Fruit fly (Drosophila melanogaster) whole organism, embryonic: ENCODE measurements around the gene Csk.
A peak's percentile ranks its signal among the peaks of the same experiment; 100 is the strongest.

ENCODE experiments used
- Blimp-1 ChIP-seq: fragments of 200-800 bp; sonication (Bioruptor generic); optimal IDR thresholded peaks from 3 replicates; lab custom pipeline; 2018; ENCODE audit warnings: missing biosample characterization, missing genetic modification characterization, mild to moderate bottlenecking, moderate library complexity, missing genetic modification reagents
- CG10462 ChIP-seq: fragments of 200-800 bp; sonication (Bioruptor generic); optimal IDR thresholded peaks from 2 replicates; lab custom pipeline; 2016; ENCODE audit warnings: missing biosample characterization, missing genetic modification characterization
- CG11560 ChIP-seq: fragments of 200-800 bp; sonication (Bioruptor generic); IDR thresholded peaks from 3 replicates; pipeline ENCODE4 v1.3.6; 2022; ENCODE audit warnings: missing biosample characterization, missing genetic modification characterization
- CG11696 ChIP-seq: fragments of 200-800 bp; sonication (Bioruptor generic); IDR thresholded peaks from 2 replicates; pipeline ENCODE4 v1.3.6; 2022; ENCODE audit warnings: missing biosample characterization, missing genetic modification characterization
- CG14050 ChIP-seq: fragments of 200-800 bp; sonication (Bioruptor generic); IDR thresholded peaks from 3 replicates; pipeline ENCODE4 v1.3.6; 2022; ENCODE audit warnings: missing biosample characterization, missing genetic modification characterization
- CG15601 ChIP-seq: fragments of 200-800 bp; sonication (Bioruptor generic); optimal IDR thresholded peaks from 3 replicates; lab custom pipeline; 2019; ENCODE audit warnings: missing biosample characterization, mild to moderate bottlenecking, missing genetic modification characterization, moderate library complexity
- CG17612 ChIP-seq: fragments of 200-800 bp; sonication (Bioruptor generic); IDR thresholded peaks from 2 replicates; pipeline ENCODE4 v1.3.6; 2022; ENCODE audit warnings: missing biosample characterization, missing genetic modification characterization
- CG17912 ChIP-seq: fragments of 200-800 bp; sonication (Bioruptor generic); optimal IDR thresholded peaks from 2 replicates; lab custom pipeline; 2018; ENCODE audit warnings: missing biosample characterization, mild to moderate bottlenecking, missing genetic modification characterization
- CG1792 ChIP-seq: fragments of 200-800 bp; sonication (Bioruptor generic); optimal IDR thresholded peaks from 2 replicates; lab custom pipeline; 2016; ENCODE audit warnings: missing biosample characterization, missing genetic modification characterization
- CG18599 ChIP-seq: fragments of 200-800 bp; sonication (Bioruptor generic); optimal IDR thresholded peaks from 3 replicates; lab custom pipeline; 2017; ENCODE audit warnings: missing biosample characterization, missing genetic modification characterization, mild to moderate bottlenecking, moderate library complexity, missing genetic modification reagents
- CG18764 ChIP-seq: fragments of 200-800 bp; sonication (Bioruptor generic); optimal IDR thresholded peaks from 3 replicates; lab custom pipeline; 2016; ENCODE audit warnings: missing biosample characterization, missing genetic modification characterization
- CG2199 ChIP-seq: fragments of 200-800 bp; sonication (Bioruptor generic); IDR thresholded peaks from 3 replicates; pipeline ENCODE4 v1.3.6; 2022; ENCODE audit warnings: missing biosample characterization, missing genetic modification characterization
- CG30431 ChIP-seq: fragments of 200-800 bp; sonication (Bioruptor generic); optimal IDR thresholded peaks from 2 replicates; lab custom pipeline; 2017; ENCODE audit warnings: missing biosample characterization, missing genetic modification characterization
- CG32772 ChIP-seq: fragments of 200-800 bp; sonication (Bioruptor generic); IDR thresholded peaks from 2 replicates; pipeline ENCODE4 v1.3.6; 2022; ENCODE audit warnings: missing biosample characterization, missing genetic modification characterization
- CG4404 ChIP-seq: fragments of 200-800 bp; sonication (Bioruptor generic); IDR thresholded peaks from 2 replicates; pipeline ENCODE4 v1.3.6; 2022; ENCODE audit warnings: missing biosample characterization, missing genetic modification characterization
- CG4707 ChIP-seq: fragments of 200-800 bp; sonication (Bioruptor generic); optimal IDR thresholded peaks from 2 replicates; lab custom pipeline; 2018; ENCODE audit warnings: missing biosample characterization, mild to moderate bottlenecking, missing genetic modification characterization, moderate library complexity
- CG4854 ChIP-seq: fragments of 200-800 bp; sonication (Bioruptor generic); optimal IDR thresholded peaks from 2 replicates; lab custom pipeline; 2016; ENCODE audit warnings: missing biosample characterization, missing genetic modification characterization, inconsistent platforms
- CG6254 ChIP-seq: fragments of 200-800 bp; sonication (Bioruptor generic); optimal IDR thresholded peaks from 3 replicates; lab custom pipeline; 2017; ENCODE audit warnings: mild to moderate bottlenecking, missing biosample characterization, missing genetic modification reagents, missing genetic modification characterization
- CG6689 ChIP-seq: fragments of 200-800 bp; sonication (Bioruptor generic); IDR thresholded peaks from 2 replicates; pipeline ENCODE4 v1.3.6; 2022; ENCODE audit warnings: missing biosample characterization, missing genetic modification characterization
- CG8478 ChIP-seq: fragments of >200 bp; optimal IDR thresholded peaks from 2 replicates; lab custom pipeline; 2018
- CG9932 ChIP-seq: fragments of 200-800 bp; sonication (Bioruptor generic); IDR thresholded peaks from 2 replicates; pipeline ENCODE4 v1.3.6; 2022; ENCODE audit warnings: missing biosample characterization, missing genetic modification characterization
- Gug ChIP-seq: fragments of 200-800 bp; sonication (Bioruptor generic); IDR thresholded peaks from 4 replicates; pipeline ENCODE4 v1.3.6; 2022; ENCODE audit warnings: missing biosample characterization, missing genetic modification characterization
- H2.0 ChIP-seq: fragments of 200-800 bp; sonication (Bioruptor generic); IDR thresholded peaks from 2 replicates; pipeline ENCODE4 v1.3.6; 2022; ENCODE audit warnings: missing biosample characterization, missing genetic modification characterization
- HLH54F ChIP-seq: fragments of 200-800 bp; sonication (Bioruptor generic); optimal IDR thresholded peaks from 3 replicates; lab custom pipeline; 2016; ENCODE audit warnings: missing biosample characterization, missing genetic modification characterization
- Hsf ChIP-seq: fragments of 200-800 bp; sonication (Bioruptor generic); optimal IDR thresholded peaks from 3 replicates; lab custom pipeline; 2016; ENCODE audit warnings: missing biosample characterization, missing genetic modification characterization
- NC2β ChIP-seq: fragments of 200-800 bp; sonication (Bioruptor generic); optimal IDR thresholded peaks from 2 replicates; lab custom pipeline; 2016; ENCODE audit warnings: missing biosample characterization, missing genetic modification characterization
- Nf-YB ChIP-seq: fragments of 200-800 bp; sonication (Bioruptor generic); optimal IDR thresholded peaks from 3 replicates; lab custom pipeline; 2019; ENCODE audit warnings: missing biosample characterization, mild to moderate bottlenecking, missing genetic modification characterization, moderate library complexity
- Taf1 ChIP-seq: fragments of 200-800 bp; sonication (Bioruptor generic); IDR thresholded peaks from 2 replicates; pipeline ENCODE4 v1.3.6; 2022; ENCODE audit warnings: missing biosample characterization, missing genetic modification characterization
- Trl ChIP-seq, 3 experiments: fragments of >200 bp in 2 of 3; fragments of 200-800 bp in 1 of 3; sonication (Bioruptor generic) in 1 of 3; optimal IDR thresholded peaks; 2 replicates in 1 of 3; 3 replicates in 2 of 3; lab custom pipeline; 2016 to 2017; ENCODE audit warnings: missing biosample characterization in 1 of 3, missing genetic modification characterization in 1 of 3
- br ChIP-seq: fragments of >200 bp; optimal IDR thresholded peaks from 2 replicates; lab custom pipeline; 2017
- cad ChIP-seq: fragments of >200 bp; optimal IDR thresholded peaks from 2 replicates; lab custom pipeline; 2017; ENCODE audit warnings: missing biosample characterization, missing genetic modification characterization
- crol ChIP-seq: fragments of 200-800 bp; sonication (Bioruptor generic); IDR thresholded peaks from 2 replicates; pipeline ENCODE4 v1.3.6; 2022; ENCODE audit warnings: missing biosample characterization, missing genetic modification characterization
- crp ChIP-seq, 2 experiments: fragments of 200-800 bp; sonication (Bioruptor generic); optimal IDR thresholded peaks; 2 replicates in 1 of 2; 3 replicates in 1 of 2; lab custom pipeline; 2017; ENCODE audit warnings: missing biosample characterization in 2 of 2, missing genetic modification characterization in 2 of 2, mild to moderate bottlenecking in 1 of 2, moderate library complexity in 1 of 2
- disco-r ChIP-seq: fragments of 200-800 bp; sonication (Bioruptor generic); optimal IDR thresholded peaks from 2 replicates; lab custom pipeline; 2016; ENCODE audit warnings: missing biosample characterization, missing genetic modification characterization
- dmrt99B ChIP-seq: fragments of 200-800 bp; sonication (Bioruptor generic); optimal IDR thresholded peaks from 2 replicates; lab custom pipeline; 2018; ENCODE audit warnings: missing biosample characterization, mild to moderate bottlenecking, missing genetic modification characterization, moderate library complexity
- dysf ChIP-seq: fragments of 200-800 bp; sonication (Bioruptor generic); IDR thresholded peaks from 3 replicates; pipeline ENCODE4 v1.3.6; 2022; ENCODE audit warnings: missing biosample characterization, missing genetic modification characterization
- ems ChIP-seq: fragments of 200-800 bp; sonication (Bioruptor generic); optimal IDR thresholded peaks from 3 replicates; lab custom pipeline; 2016; ENCODE audit warnings: missing biosample characterization, missing genetic modification characterization
- ewg ChIP-seq: fragments of 200-800 bp; sonication (Bioruptor generic); optimal IDR thresholded peaks from 3 replicates; lab custom pipeline; 2017; ENCODE audit warnings: mild to moderate bottlenecking, missing biosample characterization, missing genetic modification reagents, missing genetic modification characterization
- exex ChIP-seq: fragments of 200-800 bp; sonication (Bioruptor generic); optimal IDR thresholded peaks from 4 replicates; lab custom pipeline; 2018; ENCODE audit warnings: missing biosample characterization, mild to moderate bottlenecking, missing genetic modification characterization, moderate library complexity
- fd3F ChIP-seq: fragments of 200-800 bp; sonication (Bioruptor generic); optimal IDR thresholded peaks from 2 replicates; lab custom pipeline; 2018; ENCODE audit warnings: missing biosample characterization, mild to moderate bottlenecking, missing genetic modification characterization, moderate library complexity
- h ChIP-seq: fragments of >200 bp; optimal IDR thresholded peaks from 2 replicates; lab custom pipeline; 2017
- jigr1 ChIP-seq: fragments of 200-800 bp; sonication (Bioruptor generic); IDR thresholded peaks from 3 replicates; pipeline ENCODE4 v1.3.6; 2022; ENCODE audit warnings: missing biosample characterization, missing genetic modification characterization
- kah ChIP-seq: fragments of 200-800 bp; sonication (Bioruptor generic); optimal IDR thresholded peaks from 2 replicates; lab custom pipeline; 2018; ENCODE audit warnings: missing biosample characterization, mild to moderate bottlenecking, missing genetic modification characterization
- lbe ChIP-seq: fragments of 200-800 bp; sonication (Bioruptor generic); optimal IDR thresholded peaks from 2 replicates; lab custom pipeline; 2016; ENCODE audit warnings: missing biosample characterization, mild to moderate bottlenecking, missing genetic modification characterization
- nmo ChIP-seq: fragments of 200-800 bp; sonication (Bioruptor generic); optimal IDR thresholded peaks from 2 replicates; lab custom pipeline; 2018; ENCODE audit warnings: missing biosample characterization, mild to moderate bottlenecking, missing genetic modification characterization, moderate library complexity
- oc ChIP-seq: fragments of 200-800 bp; sonication (Bioruptor generic); optimal IDR thresholded peaks from 2 replicates; lab custom pipeline; 2018; ENCODE audit warnings: missing biosample characterization, mild to moderate bottlenecking, missing genetic modification characterization, moderate library complexity
- ranshi ChIP-seq: fragments of 200-800 bp; sonication (Bioruptor generic); IDR thresholded peaks from 2 replicates; pipeline ENCODE4 v1.3.6; 2022; ENCODE audit warnings: missing biosample characterization, missing genetic modification characterization
- sens-2 ChIP-seq: fragments of 200-800 bp; sonication (Bioruptor generic); IDR thresholded peaks from 2 replicates; pipeline ENCODE4 v1.3.6; 2022; ENCODE audit warnings: missing biosample characterization, missing genetic modification characterization
- shn ChIP-seq: fragments of 200-800 bp; sonication (Bioruptor generic); optimal IDR thresholded peaks from 3 replicates; lab custom pipeline; 2016; ENCODE audit warnings: missing biosample characterization, missing genetic modification characterization
- slbo ChIP-seq: fragments of 200-800 bp; sonication (Bioruptor generic); IDR thresholded peaks from 2 replicates; pipeline ENCODE4 v1.3.6; 2022; ENCODE audit warnings: missing biosample characterization, missing genetic modification characterization
- ttk ChIP-seq: fragments of 200-800 bp; sonication (Bioruptor generic); IDR thresholded peaks from 2 replicates; pipeline ENCODE4 v2.1.2; 2022; ENCODE audit warnings: missing biosample characterization, missing genetic modification characterization

Csk gene

dm6 chr3R:11656614-11657216 is 6.2 kb upstream of the Csk start (continued):
- TF ChIP-seq disco-r (GFP tag; lab: Kevin White, UChicago) (peak; percentile 86), h (lab: Kevin White, UChicago) (no peak), shn (GFP tag; lab: Kevin White, UChicago) (peak; percentile 89), ewg (GFP tag; lab: Kevin White, UChicago) (peak; percentile 87), slbo (peak; percentile 98), CG10462 (peak; percentile 89), ttk (GFP tag; lab: Robert Waterston, UW) (peak; percentile 95), CG4707 (GFP tag; lab: Kevin White, UChicago) (peak; percentile 93), CG2199 (GFP tag; lab: Robert Waterston, UW) (peak; percentile 90), CG17612 (peak; percentile 94), CG32772 (peak; percentile 97), CG14050 (GFP tag; lab: Robert Waterston, UW) (peak; percentile 95), oc (peak; percentile 98), CG30431 (GFP tag; lab: Kevin White, UChicago) (peak; percentile 93), Taf1 (GFP tag; lab: Robert Waterston, UW) (peak; percentile 91), lbe (GFP tag; lab: Kevin White, UChicago) (peak; percentile 98), nmo (peak; percentile 96), CG4854 (peak; percentile 94), sens-2 (GFP tag; lab: Robert Waterston, UW) (peak; percentile 91), exex (tag; lab: Kevin White, UChicago) (peak; percentile 79), br (lab: Kevin White, UChicago) (no peak), Trl (optimal IDR thresholded peaks at IDR 0.05; lab: Kevin White, UChicago) (peak; percentile 33 to 68), Trl (GFP tag; optimal IDR thresholded peaks at IDR 0.05; lab: Kevin White, UChicago) (peak; percentile 95), CG6689 (GFP tag; lab: Robert Waterston, UW) (peak; percentile 96), cad (GFP tag; lab: Kevin White, UChicago) (no peak), CG15601 (tag; lab: Kevin White, UChicago) (peak; percentile 94), CG9932 (GFP tag; lab: Robert Waterston, UW) (peak; percentile 98), Blimp-1 (peak; percentile 95), crol (GFP tag; lab: Robert Waterston, UW) (peak; percentile 45), H2.0 (GFP tag; lab: Robert Waterston, UW) (peak; percentile 97), CG4404 (peak; percentile 86), Gug (GFP tag; lab: Robert Waterston, UW) (peak; percentile 94), Hsf (GFP tag; lab: Kevin White, UChicago) (peak; percentile 97), CG18599 (peak; percentile 97), CG1792 (GFP tag; lab: Kevin White, UChicago) (peak; percentile 92), CG18764 (peak; percentile 90), kah (GFP tag; lab: Kevin White, UChicago) (peak; percentile 86), dysf (GFP tag; lab: Robert Waterston, UW) (peak; percentile 98), CG17912 (GFP tag; lab: Kevin White, UChicago) (peak; percentile 41), CG8478 (lab: Kevin White, UChicago) (no peak), crp (GFP tag; optimal IDR thresholded peaks at IDR 0.05; lab: Kevin White, UChicago) (peak in 1 of 2 experiments; percentile 57), dmrt99B (tag; lab: Kevin White, UChicago) (peak; percentile 97), ranshi (peak; percentile 97), HLH54F (GFP tag; lab: Kevin White, UChicago) (peak; percentile 96), CG6254 (GFP tag; lab: Kevin White, UChicago) (peak; percentile 84), fd3F (GFP tag; lab: Kevin White, UChicago) (peak; percentile 96), Nf-YB (peak; percentile 85), NC2β (GFP tag; lab: Kevin White, UChicago) (peak; percentile 95), CG11560 (tag; lab: Robert Waterston, UW) (peak; percentile 85), ems (GFP tag; lab: Kevin White, UChicago) (peak; percentile 97), CG11696 (GFP tag; lab: Robert Waterston, UW) (peak; percentile 91), jigr1 (GFP tag; lab: Robert Waterston, UW) (peak; percentile 84; the same call in 2 of the 3 replicates)
